Worm (Caenorhabditis elegans) whole organism, L3 larva: ENCODE measurements around the gene sec-31.

Source experiments
- ZK546.5 ChIP-seq: sonication (generic microtip); optimal IDR thresholded peaks from 2 replicates; lab custom pipeline; 2017; ENCODE audit warnings: missing biosample characterization, missing genetic modification characterization
- aly-2 ChIP-seq: fragments of 150-350 bp; optimal IDR thresholded peaks from 2 replicates; lab custom pipeline; 2014; ENCODE audit warnings: missing biosample characterization, missing genetic modification characterization
- ceh-16 ChIP-seq: sonication (generic microtip); optimal IDR thresholded peaks from 2 replicates; lab custom pipeline; 2017; ENCODE audit warnings: missing biosample characterization, missing genetic modification characterization
- ceh-28 ChIP-seq: fragments of 150-350 bp; optimal IDR thresholded peaks from 2 replicates; lab custom pipeline; 2014; ENCODE audit warnings: missing biosample characterization, missing genetic modification reagents, missing genetic modification characterization
- ceh-9 ChIP-seq: sonication (generic microtip); optimal IDR thresholded peaks from 2 replicates; lab custom pipeline; 2018; ENCODE audit warnings: missing biosample characterization, missing genetic modification characterization
- egl-5 ChIP-seq: fragments of 150-350 bp; optimal IDR thresholded peaks from 2 replicates; lab custom pipeline; 2017; ENCODE audit warnings: missing biosample characterization, missing genetic modification reagents, missing genetic modification characterization, inconsistent platforms
- elt-1 ChIP-seq: fragments of 150-350 bp; optimal IDR thresholded peaks from 2 replicates; lab custom pipeline; 2014; ENCODE audit warnings: missing biosample characterization, missing genetic modification characterization
- elt-2 ChIP-seq: sonication (generic microtip); optimal IDR thresholded peaks from 2 replicates; lab custom pipeline; 2016; ENCODE audit warnings: missing genetic modification reagents, mild to moderate bottlenecking, missing genetic modification characterization, missing compliant biosample characterization
- eor-1 ChIP-seq, 2 experiments: fragments of 150-350 bp; optimal IDR thresholded peaks; 2 replicates each; lab custom pipeline; 2014 to 2018; ENCODE audit warnings: missing biosample characterization in 2 of 2, missing genetic modification characterization in 2 of 2
- fkh-10 ChIP-seq: sonication (generic microtip); optimal IDR thresholded peaks from 2 replicates; lab custom pipeline; 2017; ENCODE audit warnings: missing biosample characterization, missing genetic modification reagents, missing genetic modification characterization
- fkh-2 ChIP-seq: fragments of 150-350 bp; optimal IDR thresholded peaks from 2 replicates; lab custom pipeline; 2014; ENCODE audit warnings: missing biosample characterization, missing genetic modification reagents, missing genetic modification characterization
- fos-1 ChIP-seq: fragments of 150-350 bp; optimal IDR thresholded peaks from 2 replicates; lab custom pipeline; 2014; ENCODE audit warnings: missing biosample characterization, missing genetic modification characterization
- hmg-11 ChIP-seq: sonication (generic microtip); optimal IDR thresholded peaks from 2 replicates; lab custom pipeline; 2016; ENCODE audit warnings: missing genetic modification characterization, missing compliant biosample characterization
- lin-15B ChIP-seq: fragments of 150-350 bp; optimal IDR thresholded peaks from 2 replicates; lab custom pipeline; 2014; ENCODE audit warnings: missing biosample characterization, missing genetic modification characterization
- lin-39 ChIP-seq: fragments of 150-350 bp; optimal IDR thresholded peaks from 2 replicates; lab custom pipeline; 2018; ENCODE audit warnings: missing biosample characterization, missing genetic modification reagents, missing genetic modification characterization
- mml-1 ChIP-seq: fragments of 150-350 bp; sonication (generic microtip); optimal IDR thresholded peaks from 3 replicates; lab custom pipeline; 2014; ENCODE audit warnings: missing biosample characterization, missing genetic modification characterization
- nfya-1 ChIP-seq: sonication (generic microtip); optimal IDR thresholded peaks from 2 replicates; lab custom pipeline; 2017; ENCODE audit warnings: missing genetic modification characterization, mild to moderate bottlenecking, missing compliant biosample characterization, antibody characterized with exemption, moderate library complexity; ENCODE audit not compliant: insufficient read depth
- nhr-11 ChIP-seq: fragments of 150-350 bp; optimal IDR thresholded peaks from 2 replicates; lab custom pipeline; 2014; ENCODE audit warnings: missing biosample characterization, missing genetic modification characterization
- nhr-23 ChIP-seq: fragments of 150-350 bp; optimal IDR thresholded peaks from 2 replicates; lab custom pipeline; 2014; ENCODE audit warnings: missing biosample characterization, missing genetic modification reagents, missing genetic modification characterization
- nhr-237 ChIP-seq: fragments of 150-350 bp; optimal IDR thresholded peaks from 2 replicates; lab custom pipeline; 2014; ENCODE audit warnings: missing biosample characterization, missing genetic modification characterization
- nhr-25 ChIP-seq: sonication (generic microtip); optimal IDR thresholded peaks from 2 replicates; lab custom pipeline; 2017; ENCODE audit warnings: missing biosample characterization, missing genetic modification characterization
- nhr-43 ChIP-seq: sonication (generic microtip); optimal IDR thresholded peaks from 2 replicates; lab custom pipeline; 2016; ENCODE audit warnings: mild to moderate bottlenecking, missing genetic modification characterization, missing compliant biosample characterization; ENCODE audit not compliant: poor library complexity, severe bottlenecking
- nhr-67 ChIP-seq: fragments of 150-350 bp; optimal IDR thresholded peaks from 2 replicates; lab custom pipeline; 2014; ENCODE audit warnings: missing biosample characterization, missing genetic modification characterization
- nhr-76 ChIP-seq: fragments of 150-350 bp; sonication (generic microtip); optimal IDR thresholded peaks from 5 replicates; lab custom pipeline; 2014; ENCODE audit warnings: missing biosample characterization, missing genetic modification characterization
- nhr-77 ChIP-seq: fragments of 150-350 bp; optimal IDR thresholded peaks from 2 replicates; lab custom pipeline; 2014; ENCODE audit warnings: missing biosample characterization, missing genetic modification characterization
- pha-4 ChIP-seq: fragments of 150-350 bp; optimal IDR thresholded peaks from 2 replicates; lab custom pipeline; 2014; ENCODE audit warnings: missing biosample characterization, missing genetic modification reagents, missing genetic modification characterization
- pqm-1 ChIP-seq: fragments of 150-350 bp; optimal IDR thresholded peaks from 2 replicates; lab custom pipeline; 2017; ENCODE audit warnings: missing biosample characterization, missing genetic modification characterization, inconsistent platforms
- sea-2 ChIP-seq: fragments of 150-350 bp; sonication (generic microtip); optimal IDR thresholded peaks from 4 replicates; lab custom pipeline; 2014; ENCODE audit warnings: missing biosample characterization, missing genetic modification reagents, missing genetic modification characterization
- tbx-2 ChIP-seq: sonication (generic microtip); optimal IDR thresholded peaks from 2 replicates; lab custom pipeline; 2016; ENCODE audit warnings: mild to moderate bottlenecking, missing genetic modification characterization, missing compliant biosample characterization
- ztf-11 ChIP-seq: fragments of 150-350 bp; optimal IDR thresholded peaks from 2 replicates; lab custom pipeline; 2014; ENCODE audit warnings: missing biosample characterization, missing genetic modification characterization

The sec-31 gene

DNA sequence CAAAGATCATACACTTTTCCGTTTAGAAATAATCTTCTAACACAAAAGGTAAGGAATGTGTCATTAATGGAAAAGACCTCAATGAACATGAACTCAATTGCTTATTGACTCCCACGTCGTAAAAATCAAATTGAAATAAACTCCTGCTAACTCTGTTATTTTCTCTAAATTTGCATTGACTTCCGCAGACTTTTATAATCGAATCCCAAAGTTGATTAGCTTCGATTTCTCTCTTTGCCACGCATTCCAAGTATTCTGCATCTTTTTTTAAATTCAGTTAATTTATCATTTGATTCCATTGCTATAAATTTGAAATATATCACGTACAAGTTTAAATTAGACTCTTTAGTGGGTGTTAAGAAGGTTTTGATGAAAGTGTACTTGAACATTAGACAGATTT lies 17.1 kb upstream of the sec-31 start:
- TF ChIP-seq nhr-11 (tag; lab: Kevin White, UChicago) (peak; percentile 9), pqm-1 (tag; lab: Kevin White, UChicago) (no peak)

DNA sequence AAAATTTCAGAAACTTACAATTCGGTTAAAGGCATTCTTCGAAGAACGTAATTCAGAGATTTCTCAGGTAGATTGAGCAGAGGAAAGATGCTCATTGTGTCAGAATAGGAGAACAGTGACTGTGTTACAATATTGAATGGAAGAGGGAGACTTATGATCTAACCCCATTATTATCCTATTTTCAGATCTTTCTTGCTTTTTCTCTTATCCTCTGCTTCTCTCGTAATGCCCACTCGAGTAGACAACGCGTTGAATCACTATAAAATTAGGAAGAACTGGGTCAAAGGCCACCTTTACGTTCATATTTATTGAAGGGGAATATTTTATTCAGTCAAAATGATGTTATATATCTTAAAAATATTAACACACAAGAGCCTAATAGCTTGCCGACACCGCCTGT lies 7.7 kb upstream of the sec-31 start, which contains the start of gene fbxb-76:
Gene fbxb-76, minus strand, starts transcription at position 101 of the 400 bp plus-strand sequence.
- TF ChIP-seq fkh-10 (GFP tag; lab: Kevin White, UChicago): no peak
- TF ChIP-seq ztf-11 (tag; lab: Kevin White, UChicago): no peak
- no peak for TF ChIP-seq mml-1 (tag; lab: Kevin White, UChicago)
- no peak for TF ChIP-seq nhr-77 (tag; lab: Kevin White, UChicago)
- TF ChIP-seq nhr-43 (tag; lab: Kevin White, UChicago): no peak
- no peak for TF ChIP-seq egl-5
- no peak for TF ChIP-seq nhr-237 (tag; lab: Kevin White, UChicago)
- no peak for TF ChIP-seq elt-1 (tag; lab: Kevin White, UChicago)
- TF ChIP-seq pqm-1 (tag; lab: Kevin White, UChicago): no peak
- no peak for TF ChIP-seq eor-1 (tag; optimal IDR thresholded peaks at IDR 0.05; lab: Kevin White, UChicago)

DNA sequence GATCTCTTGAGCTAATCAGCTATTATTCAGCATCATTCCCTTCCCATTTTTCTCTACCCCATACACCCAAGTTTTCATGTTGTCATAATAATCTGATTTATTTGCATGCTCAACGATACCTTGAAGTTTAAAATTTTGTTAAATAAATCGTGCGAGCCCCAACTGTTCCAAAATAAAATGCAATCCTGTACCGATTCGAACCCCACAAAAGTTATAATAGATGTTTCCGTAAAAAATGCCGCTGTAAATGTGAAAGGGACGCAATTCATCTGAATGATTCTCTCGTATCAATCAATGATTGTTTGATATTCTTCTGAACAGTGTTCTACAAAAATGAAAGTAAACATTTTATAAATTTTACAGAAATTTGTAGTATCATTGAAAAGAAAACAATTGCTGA lies 5.8 kb upstream of the sec-31 start:
- TF ChIP-seq nhr-23 (tag; lab: Kevin White, UChicago): no peak
- TF ChIP-seq ceh-28 (tag; lab: Kevin White, UChicago): no peak
- no peak for TF ChIP-seq sea-2
- no peak for TF ChIP-seq ceh-16 (tag; lab: Kevin White, UChicago)
- no peak for TF ChIP-seq tbx-2
- no peak for TF ChIP-seq ceh-9 (tag; lab: Kevin White, UChicago)
- TF ChIP-seq mml-1 (tag; lab: Kevin White, UChicago): no peak
- no peak for TF ChIP-seq aly-2 (tag; lab: Kevin White, UChicago)
- no peak for TF ChIP-seq fos-1 (tag; lab: Kevin White, UChicago)
- no peak for TF ChIP-seq fkh-2 (tag; lab: Kevin White, UChicago)
- no peak for TF ChIP-seq fkh-10 (GFP tag; lab: Kevin White, UChicago)
- no peak for TF ChIP-seq nfya-1

DNA sequence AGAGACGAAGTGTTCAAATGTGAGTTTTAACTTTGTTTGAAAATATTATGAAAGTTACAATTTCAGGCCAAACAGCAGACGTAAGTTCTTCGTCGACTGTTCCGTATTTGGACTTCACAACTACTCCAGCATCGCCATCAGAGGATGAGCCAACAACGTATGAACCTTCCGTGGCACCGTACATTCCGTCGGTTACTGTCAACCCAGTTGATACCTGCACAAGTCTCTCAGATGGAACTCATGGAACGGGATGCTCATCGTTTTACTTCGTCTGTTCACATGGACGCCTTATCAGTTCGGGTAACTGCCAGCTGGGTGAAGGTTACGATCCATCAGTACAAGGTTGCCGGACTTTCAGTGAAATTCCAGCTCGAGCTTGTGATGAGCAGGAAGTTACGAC lies 4.1 kb upstream of the sec-31 start:
- TF ChIP-seq nhr-43 (tag; lab: Kevin White, UChicago) (no peak), lin-39 (tag; lab: Kevin White, UChicago) (no peak)

ce11 chrIV:11372366-11372997 lies 890 bp upstream of the sec-31 start, which contains the start of gene cbd-1:
Gene cbd-1 (plus strand): TSS chrIV:11372991.
- no peak for TF ChIP-seq ZK546.5 (tag; lab: Kevin White, UChicago)
- TF ChIP-seq egl-5: no peak
- no peak for TF ChIP-seq ztf-11 (tag; lab: Kevin White, UChicago)
- TF ChIP-seq nhr-67 (tag; lab: Kevin White, UChicago): no peak

ce11 chrIV:11363806-11364562 lies 7.6 kb downstream of the sec-31 start:
- TF ChIP-seq nhr-25 (tag; lab: Kevin White, UChicago) (peak; percentile 12), elt-2 (tag; lab: Kevin White, UChicago) (peak; percentile 12), lin-15B (tag; lab: Kevin White, UChicago) (no peak), pqm-1 (tag; lab: Kevin White, UChicago) (peak; percentile 1), nfya-1 (peak; percentile 32), hmg-11 (tag; lab: Kevin White, UChicago) (peak; percentile 16), ceh-16 (tag; lab: Kevin White, UChicago) (no peak), sea-2 (no peak), pha-4 (tag; lab: Kevin White, UChicago) (peak; percentile 60), nhr-76 (tag; lab: Kevin White, UChicago) (peak; percentile 84), ceh-28 (tag; lab: Kevin White, UChicago) (peak; percentile 17)
